Worm (Caenorhabditis elegans) whole organism, L4/young adult: Measurements from ENCODE around the gene F36H1.3.

Source experiments
- W03F9.2 ChIP-seq: fragments of 150-350 bp; optimal IDR thresholded peaks from 2 replicates; lab custom pipeline; 2014; ENCODE audit warnings: missing biosample characterization, missing genetic modification characterization
- dao-5 ChIP-seq: sonication (generic microtip); optimal IDR thresholded peaks from 2 replicates; lab custom pipeline; 2016; ENCODE audit warnings: missing genotype, missing genetic modification characterization, moderate library complexity, missing compliant biosample characterization
- him-1 ChIP-seq: sonication (generic microtip); optimal IDR thresholded peaks from 2 replicates; lab custom pipeline; 2016; ENCODE audit warnings: missing genotype, missing genetic modification reagents, missing genetic modification characterization, missing compliant biosample characterization

DNA sequence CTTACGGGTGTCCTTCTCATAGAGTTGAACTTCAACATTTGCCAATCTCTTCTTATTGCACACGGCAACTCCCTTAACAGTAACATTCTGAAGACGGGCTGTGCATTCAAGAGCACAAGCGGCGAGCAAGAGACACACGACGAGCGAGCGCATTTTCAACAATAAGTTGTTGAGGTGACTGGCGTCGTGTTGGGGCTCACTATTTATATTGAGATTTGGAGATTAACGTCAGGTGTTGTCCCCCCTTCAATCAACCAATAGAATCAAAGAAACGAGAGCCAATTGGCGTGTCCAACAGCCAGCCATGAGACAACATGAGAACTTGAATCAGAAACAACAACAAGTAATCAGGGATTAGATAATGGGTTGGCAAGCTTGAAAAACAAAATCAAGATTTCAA lies 14.0 kb downstream of the F36H1.3 start, which contains the start of gene ttr-16:
- TF ChIP-seq him-1 (no peak), dao-5 (tag; lab: Kevin White, UChicago) (no peak), W03F9.2 (tag; lab: Kevin White, UChicago) (no peak)
